Fruit fly (Drosophila melanogaster): ENCODE results near the gene CG13667.

- TF ChIP-seq EcR (GFP tag; optimal IDR thresholded peaks at IDR 0.05) (no peak), pan (optimal IDR thresholded peaks at IDR 0.05) (no peak), CG8478 (optimal IDR thresholded peaks at IDR 0.05) (no peak), usp (GFP tag; optimal IDR thresholded peaks at IDR 0.05) (no peak), Dll (optimal IDR thresholded peaks at IDR 0.05) (no peak)
Measured at dm6 chr3L:8446050-8446781, 41.0 kb downstream of the CG13667 start.

Measured in whole organism.